Worm (Caenorhabditis elegans): Measurements from ENCODE around the gene F49H12.2.

DNA sequence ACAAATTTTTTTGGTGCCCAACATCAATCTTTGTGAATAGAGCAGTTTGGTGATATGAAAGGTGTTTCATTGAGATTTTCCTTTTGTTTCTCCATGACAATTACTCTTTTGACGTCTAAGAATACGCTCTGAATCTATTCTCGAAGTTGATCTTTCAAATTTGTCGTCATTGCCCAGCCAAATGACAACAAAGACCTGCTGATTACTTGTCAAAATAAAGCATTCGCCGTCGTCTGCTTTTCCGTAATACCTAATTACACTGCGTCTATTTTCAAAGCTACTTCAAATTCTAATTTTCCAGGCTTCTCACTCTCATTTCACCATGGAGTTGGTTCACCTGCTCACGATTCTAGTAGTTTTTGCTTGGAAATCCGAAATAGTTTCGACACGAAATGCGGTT lies 20.2 kb downstream of the F49H12.2 start, which contains the start of gene F53B1.3:
- TF ChIP-seq ama-1 (optimal IDR thresholded peaks at IDR 0.05) (no peak), flt-1 (GFP tag; IDR thresholded peaks at IDR 0.05) (no peak), hmg-4 (GFP tag; optimal IDR thresholded peaks at IDR 0.05) (no peak)
